Fruit fly (Drosophila melanogaster) whole organism, prepupa: ENCODE results near the gene Srrm1.

ENCODE experiments used
- CG10631 ChIP-seq: fragments of 200-800 bp; sonication (Bioruptor generic); optimal IDR thresholded peaks from 2 replicates; lab custom pipeline; 2016; ENCODE audit warnings: missing biosample characterization, missing genetic modification characterization
- CG10669 ChIP-seq: fragments of 200-800 bp; sonication (Bioruptor generic); optimal IDR thresholded peaks from 3 replicates; lab custom pipeline; 2018; ENCODE audit warnings: missing biosample characterization, mild to moderate bottlenecking, missing genetic modification characterization, moderate library complexity
- CG11294 ChIP-seq: fragments of 200-800 bp; sonication (Bioruptor generic); IDR thresholded peaks from 2 replicates; pipeline ENCODE4 v1.3.6; 2022; ENCODE audit warnings: missing biosample characterization, missing genetic modification characterization
- CG11762 ChIP-seq: fragments of 200-800 bp; sonication (Bioruptor generic); optimal IDR thresholded peaks from 3 replicates; lab custom pipeline; 2016; ENCODE audit warnings: missing biosample characterization, missing genetic modification characterization; ENCODE audit not compliant: insufficient read depth
- CG11902 ChIP-seq: fragments of 200-800 bp; sonication (Bioruptor generic); optimal IDR thresholded peaks from 3 replicates; lab custom pipeline; 2016; ENCODE audit warnings: missing biosample characterization, missing genetic modification characterization
- CG15336 ChIP-seq: fragments of 200-800 bp; sonication (Bioruptor generic); IDR thresholded peaks from 2 replicates; pipeline ENCODE4 v1.3.6; 2022; ENCODE audit warnings: missing biosample characterization, missing genetic modification characterization
- CG1621 ChIP-seq: fragments of 200-800 bp; sonication (Bioruptor generic); optimal IDR thresholded peaks from 3 replicates; lab custom pipeline; 2018; ENCODE audit warnings: missing biosample characterization, mild to moderate bottlenecking, missing genetic modification characterization
- CG16779 ChIP-seq: fragments of 200-800 bp; sonication (Bioruptor generic); optimal IDR thresholded peaks from 3 replicates; lab custom pipeline; 2017; ENCODE audit warnings: missing biosample characterization, mild to moderate bottlenecking, missing genetic modification characterization
- CG31627 ChIP-seq: fragments of 200-800 bp; sonication (Bioruptor generic); optimal IDR thresholded peaks from 3 replicates; lab custom pipeline; 2016; ENCODE audit warnings: missing biosample characterization, missing genetic modification characterization
- CG32006 ChIP-seq: fragments of 200-800 bp; sonication (Bioruptor generic); optimal IDR thresholded peaks from 3 replicates; lab custom pipeline; 2017; ENCODE audit warnings: missing biosample characterization, mild to moderate bottlenecking, missing genetic modification characterization
- CG3919 ChIP-seq: fragments of 200-800 bp; sonication (Bioruptor generic); optimal IDR thresholded peaks from 3 replicates; lab custom pipeline; 2016; ENCODE audit warnings: missing biosample characterization, missing genetic modification characterization
- CG4318 ChIP-seq: fragments of 200-800 bp; sonication (Bioruptor generic); optimal IDR thresholded peaks from 3 replicates; lab custom pipeline; 2017; ENCODE audit warnings: missing biosample characterization, mild to moderate bottlenecking, missing genetic modification characterization
- CG6163 ChIP-seq: fragments of 200-800 bp; sonication (Bioruptor generic); IDR thresholded peaks from 3 replicates; pipeline ENCODE4 v1.3.6; 2022; ENCODE audit warnings: missing biosample characterization, missing genetic modification characterization
- CG6276 ChIP-seq: fragments of 200-800 bp; sonication (Bioruptor generic); optimal IDR thresholded peaks from 2 replicates; lab custom pipeline; 2017; ENCODE audit warnings: missing biosample characterization, mild to moderate bottlenecking, missing genetic modification characterization
- CG6792 ChIP-seq: fragments of 200-800 bp; sonication (Bioruptor generic); optimal IDR thresholded peaks from 3 replicates; lab custom pipeline; 2016; ENCODE audit warnings: missing biosample characterization, missing genetic modification characterization
- CG6808 ChIP-seq: fragments of 200-800 bp; sonication (Bioruptor generic); optimal IDR thresholded peaks from 3 replicates; lab custom pipeline; 2017; ENCODE audit warnings: missing biosample characterization, missing genetic modification characterization, mild to moderate bottlenecking, moderate library complexity, missing genetic modification reagents
- CG6854 ChIP-seq: fragments of 200-800 bp; sonication (Bioruptor generic); optimal IDR thresholded peaks from 2 replicates; lab custom pipeline; 2017; ENCODE audit warnings: missing biosample characterization, mild to moderate bottlenecking, missing genetic modification characterization
- CG7368 ChIP-seq: fragments of 200-800 bp; sonication (Bioruptor generic); optimal IDR thresholded peaks from 3 replicates; lab custom pipeline; 2016; ENCODE audit warnings: missing biosample characterization, missing genetic modification characterization
- CG8632 ChIP-seq: fragments of 200-800 bp; sonication (Bioruptor generic); optimal IDR thresholded peaks from 3 replicates; lab custom pipeline; 2016; ENCODE audit warnings: missing biosample characterization, missing genetic modification characterization
- Eip78C ChIP-seq: fragments of 200-800 bp; sonication (Bioruptor generic); peaks from one replicate; lab custom pipeline; 2016; ENCODE audit warnings: missing biosample characterization, missing genetic modification characterization
- Eip93F ChIP-seq: fragments of 200-800 bp; sonication (Bioruptor generic); optimal IDR thresholded peaks from 2 replicates; lab custom pipeline; 2016; ENCODE audit warnings: missing biosample characterization, mild to moderate bottlenecking, missing genetic modification characterization
- Ets21C ChIP-seq: fragments of 200-800 bp; sonication (Bioruptor generic); optimal IDR thresholded peaks from 3 replicates; lab custom pipeline; 2016; ENCODE audit warnings: missing biosample characterization, missing genetic modification characterization
- Ets96B ChIP-seq: fragments of 200-800 bp; optimal IDR thresholded peaks from 2 replicates; lab custom pipeline; 2019; ENCODE audit warnings: missing biosample characterization, mild to moderate bottlenecking, missing genetic modification characterization, moderate library complexity
- Gug ChIP-seq: fragments of 200-800 bp; sonication (Bioruptor generic); IDR thresholded peaks from 2 replicates; pipeline ENCODE4 v1.3.6; 2022; ENCODE audit warnings: missing biosample characterization, missing genetic modification characterization
- Hr38 ChIP-seq: sonication (Bioruptor generic); optimal IDR thresholded peaks from 2 replicates; lab custom pipeline; 2016; ENCODE audit warnings: missing biosample characterization, missing genetic modification characterization
- Hr39 ChIP-seq: fragments of 200-800 bp; sonication (Bioruptor generic); optimal IDR thresholded peaks from 2 replicates; lab custom pipeline; 2016; ENCODE audit warnings: missing biosample characterization, missing genetic modification characterization
- Hr4 ChIP-seq: fragments of 200-800 bp; sonication (Bioruptor generic); optimal IDR thresholded peaks from 3 replicates; lab custom pipeline; 2016; ENCODE audit warnings: missing biosample characterization, missing genetic modification characterization
- Lpt ChIP-seq: fragments of 200-800 bp; sonication (Bioruptor generic); optimal IDR thresholded peaks from 3 replicates; lab custom pipeline; 2016; ENCODE audit warnings: missing biosample characterization, missing genetic modification characterization
- Met ChIP-seq: fragments of 200-800 bp; sonication (Bioruptor generic); optimal IDR thresholded peaks from 3 replicates; lab custom pipeline; 2016; ENCODE audit warnings: missing biosample characterization, missing genetic modification characterization
- OdsH ChIP-seq: fragments of 200-800 bp; sonication (Bioruptor generic); optimal IDR thresholded peaks from 3 replicates; lab custom pipeline; 2016; ENCODE audit warnings: missing biosample characterization, missing genetic modification characterization
- Smox ChIP-seq: fragments of 200-800 bp; sonication (Bioruptor generic); optimal IDR thresholded peaks from 3 replicates; lab custom pipeline; 2016; ENCODE audit warnings: missing biosample characterization, missing genetic modification characterization
- Sox102F ChIP-seq: fragments of 200-800 bp; sonication (Bioruptor generic); optimal IDR thresholded peaks from 2 replicates; lab custom pipeline; 2016; ENCODE audit warnings: missing biosample characterization, mild to moderate bottlenecking, missing genetic modification characterization
- Sox14 ChIP-seq: fragments of 200-800 bp; sonication (Bioruptor generic); optimal IDR thresholded peaks from 3 replicates; lab custom pipeline; 2016; ENCODE audit warnings: missing biosample characterization, missing genetic modification characterization
- Sox15 ChIP-seq: fragments of 200-800 bp; sonication (Bioruptor generic); optimal IDR thresholded peaks from 3 replicates; lab custom pipeline; 2016; ENCODE audit warnings: missing biosample characterization, missing genetic modification characterization
- achi ChIP-seq: fragments of 200-800 bp; sonication (Bioruptor generic); optimal IDR thresholded peaks from 3 replicates; lab custom pipeline; 2016; ENCODE audit warnings: missing biosample characterization, missing genetic modification characterization
- acj6 ChIP-seq: fragments of 200-800 bp; sonication (Bioruptor generic); optimal IDR thresholded peaks from 3 replicates; lab custom pipeline; 2016; ENCODE audit warnings: missing biosample characterization, missing genetic modification characterization
- cyc ChIP-seq: fragments of 200-800 bp; sonication (Bioruptor generic); optimal IDR thresholded peaks from 3 replicates; lab custom pipeline; 2016; ENCODE audit warnings: missing biosample characterization, missing genetic modification characterization
- esn ChIP-seq: fragments of 200-800 bp; sonication (Bioruptor generic); optimal IDR thresholded peaks from 2 replicates; lab custom pipeline; 2016; ENCODE audit warnings: missing biosample characterization, mild to moderate bottlenecking, missing genetic modification characterization, moderate library complexity
- fd59A ChIP-seq: fragments of 200-800 bp; sonication (Bioruptor generic); optimal IDR thresholded peaks from 2 replicates; lab custom pipeline; 2017; ENCODE audit warnings: missing biosample characterization, mild to moderate bottlenecking, missing genetic modification characterization, missing genetic modification reagents
- fd85E ChIP-seq: fragments of 200-800 bp; sonication (Bioruptor generic); optimal IDR thresholded peaks from 3 replicates; lab custom pipeline; 2016; ENCODE audit warnings: missing biosample characterization, missing genetic modification characterization
- fkh ChIP-seq: fragments of 200-800 bp; sonication (Bioruptor generic); optimal IDR thresholded peaks from 3 replicates; lab custom pipeline; 2017; ENCODE audit warnings: missing biosample characterization, mild to moderate bottlenecking, missing genetic modification characterization, moderate library complexity
- lz ChIP-seq: fragments of 200-800 bp; sonication (Bioruptor generic); optimal IDR thresholded peaks from 3 replicates; lab custom pipeline; 2016; ENCODE audit warnings: missing biosample characterization, missing genetic modification characterization
- net ChIP-seq: fragments of 200-800 bp; sonication (Bioruptor generic); optimal IDR thresholded peaks from 3 replicates; lab custom pipeline; 2016; ENCODE audit warnings: missing biosample characterization, missing genetic modification characterization
- pdm3 ChIP-seq: fragments of 200-800 bp; sonication (Bioruptor generic); optimal IDR thresholded peaks from 3 replicates; lab custom pipeline; 2016; ENCODE audit warnings: missing biosample characterization, missing genetic modification characterization
- salr ChIP-seq, 2 experiments: fragments of 200-800 bp; sonication (Bioruptor generic); optimal IDR thresholded peaks; 3 replicates each; lab custom pipeline; 2016 to 2018; ENCODE audit warnings: missing biosample characterization in 2 of 2, missing genetic modification characterization in 2 of 2, mild to moderate bottlenecking in 1 of 2
- ss ChIP-seq, 2 experiments: fragments of 200-800 bp; sonication (Bioruptor generic); optimal IDR thresholded peaks; 2 replicates in 1 of 2; 3 replicates in 1 of 2; lab custom pipeline; 2017 to 2018; ENCODE audit warnings: mild to moderate bottlenecking in 2 of 2, missing biosample characterization in 2 of 2, missing genetic modification characterization in 2 of 2, moderate library complexity in 1 of 2
- topi ChIP-seq: fragments of 200-800 bp; sonication (Bioruptor generic); optimal IDR thresholded peaks from 3 replicates; lab custom pipeline; 2016; ENCODE audit warnings: missing biosample characterization, missing genetic modification characterization
- vri ChIP-seq: fragments of 200-800 bp; sonication (Bioruptor generic); optimal IDR thresholded peaks from 3 replicates; lab custom pipeline; 2016; ENCODE audit warnings: missing biosample characterization, mild to moderate bottlenecking, missing genetic modification characterization

Srrm1 gene

DNA sequence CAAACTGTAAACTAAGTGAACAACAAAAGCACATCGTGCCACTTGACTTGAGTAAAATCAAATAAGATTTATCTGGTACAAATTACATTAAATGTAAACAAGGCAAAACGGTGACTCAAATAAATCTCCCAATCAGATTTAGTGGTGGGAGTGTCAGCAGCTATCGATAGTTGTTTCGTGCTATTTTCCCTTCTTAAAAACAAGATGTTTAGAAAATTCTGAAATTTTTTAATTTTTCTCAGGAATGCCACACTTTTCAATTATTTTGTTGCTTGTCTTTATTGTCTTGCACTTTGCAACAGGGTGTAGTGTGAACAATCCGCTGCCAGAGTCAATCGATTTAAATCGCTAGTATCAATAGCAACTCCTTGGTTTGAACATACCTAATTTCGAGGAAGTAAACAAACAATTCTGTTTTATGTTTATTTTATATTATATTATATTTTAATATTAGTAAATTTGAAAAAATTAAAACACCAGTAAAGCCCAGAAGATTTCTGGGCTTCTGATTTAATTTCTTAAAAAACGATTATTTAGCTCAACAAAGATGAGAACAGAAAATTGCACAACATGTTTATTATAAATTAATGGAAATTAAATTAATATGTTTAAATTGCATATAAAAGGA is 21.3 kb upstream of the Srrm1 start, which contains the start of gene MICAL-like (continued):
- peak; percentile 57 for TF ChIP-seq Hr39
- no peak for TF ChIP-seq ss (GFP tag; optimal IDR thresholded peaks at IDR 0.05; lab: Kevin White, UChicago)

dm6 chr3L:13015823-13016465 is 20.7 kb upstream of the Srrm1 start, which contains the start of gene CG11267:
CG11267 (plus strand) TSS chr3L:13016050.
- peak; percentile 80 for TF ChIP-seq acj6 (GFP tag; lab: Kevin White, UChicago)
- no peak for TF ChIP-seq CG16779 (tag; lab: Kevin White, UChicago)
- peak; percentile 38 for TF ChIP-seq CG6854
- peak; percentile 84 for TF ChIP-seq Sox14 (GFP tag; lab: Kevin White, UChicago)
- TF ChIP-seq vri (GFP tag; lab: Kevin White, UChicago) = peak; percentile 57
- peak; percentile 75 for TF ChIP-seq Ets21C (GFP tag; lab: Kevin White, UChicago)
- peak; percentile 46 to 72 for TF ChIP-seq ss (GFP tag; optimal IDR thresholded peaks at IDR 0.05; lab: Kevin White, UChicago)
- TF ChIP-seq pdm3 (GFP tag; lab: Kevin White, UChicago) = peak; percentile 84
- peak; percentile 77 for TF ChIP-seq Eip93F (GFP tag; lab: Kevin White, UChicago)
- TF ChIP-seq topi (GFP tag; lab: Kevin White, UChicago) = peak; percentile 84
- peak; percentile 71 for TF ChIP-seq Gug (GFP tag; lab: Robert Waterston, UW)
- peak; percentile 96 for TF ChIP-seq Eip78C (GFP tag; lab: Kevin White, UChicago)
- TF ChIP-seq CG6792 (GFP tag; lab: Kevin White, UChicago) = peak; percentile 72
- peak; percentile 83 for TF ChIP-seq Hr39
- TF ChIP-seq CG6276 = no peak
- TF ChIP-seq CG11762 (GFP tag; lab: Kevin White, UChicago) = peak; percentile 82
- peak; percentile 84 for TF ChIP-seq CG32006
- peak; percentile 86 for TF ChIP-seq esn (GFP tag; lab: Kevin White, UChicago)
- TF ChIP-seq CG11294 (GFP tag; lab: Robert Waterston, UW) = peak; percentile 86
- TF ChIP-seq CG6808 (GFP tag; lab: Kevin White, UChicago) = peak; percentile 75
- peak; percentile 82 for TF ChIP-seq net (GFP tag; lab: Kevin White, UChicago)
- peak; percentile 82 for TF ChIP-seq lz (GFP tag; lab: Kevin White, UChicago)
- peak; percentile 75 for TF ChIP-seq CG11902
- peak; percentile 72 for TF ChIP-seq salr (GFP tag; optimal IDR thresholded peaks at IDR 0.05; lab: Kevin White, UChicago)
- peak; percentile 76 for TF ChIP-seq Ets96B
- peak; percentile 69 for TF ChIP-seq CG8632 (GFP tag; lab: Kevin White, UChicago)
- peak; percentile 70 for TF ChIP-seq achi (GFP tag; lab: Kevin White, UChicago)
- TF ChIP-seq CG3919 (GFP tag; lab: Kevin White, UChicago) = peak; percentile 91
- peak; percentile 50 for TF ChIP-seq fkh (GFP tag; lab: Kevin White, UChicago)
- peak; percentile 81 for TF ChIP-seq Lpt (GFP tag; lab: Kevin White, UChicago)
- TF ChIP-seq CG7368 (GFP tag; lab: Kevin White, UChicago) = peak; percentile 70
- peak; percentile 28 for TF ChIP-seq fd85E
- peak; percentile 86 for TF ChIP-seq CG10669
- peak; percentile 88 for TF ChIP-seq CG15336 (GFP tag; lab: Robert Waterston, UW)
- peak; percentile 87 for TF ChIP-seq Met
- peak; percentile 87 for TF ChIP-seq Hr4 (GFP tag; lab: Kevin White, UChicago)
- peak; percentile 70 for TF ChIP-seq CG4318
- peak; percentile 85 for TF ChIP-seq CG31627 (GFP tag; lab: Kevin White, UChicago)
- peak; percentile 50 for TF ChIP-seq fd59A
- peak; percentile 93 for TF ChIP-seq CG6163 (GFP tag; lab: Robert Waterston, UW)
- no peak for TF ChIP-seq Hr38
- peak; percentile 83 for TF ChIP-seq Sox102F (GFP tag; lab: Kevin White, UChicago)
- peak; percentile 66 for TF ChIP-seq Sox15 (GFP tag; lab: Kevin White, UChicago)
- peak; percentile 86 for TF ChIP-seq cyc
- TF ChIP-seq CG10631 (GFP tag; lab: Kevin White, UChicago) = peak; percentile 83
- peak; percentile 80 for TF ChIP-seq OdsH (GFP tag; lab: Kevin White, UChicago)
- TF ChIP-seq Smox (GFP tag; lab: Kevin White, UChicago) = peak; percentile 83
- TF ChIP-seq CG1621 (tag; lab: Kevin White, UChicago) = peak; percentile 74
